Worm (Caenorhabditis elegans) whole organism, L4 larva: Measurements from ENCODE around the gene H06I04.3.

Experiments
- F26F4.8 ChIP-seq: fragments of 200-800 bp; sonication (Bioruptor generic); conservative IDR thresholded peaks from 2 replicates; pipeline ENCODE4 v1.3.6; 2022; ENCODE audit warnings: missing genetic modification characterization, missing compliant biosample characterization
- T20F7.1 ChIP-seq: fragments of 200-800 bp; sonication (Bioruptor generic); optimal IDR thresholded peaks from 2 replicates; lab custom pipeline; 2018; ENCODE audit warnings: mild to moderate bottlenecking, missing genetic modification characterization, missing compliant biosample characterization
- Y48G9A.11 ChIP-seq: fragments of 200-800 bp; sonication (Bioruptor generic); IDR thresholded peaks from 2 replicates; pipeline ENCODE4 v1.3.6; 2022; ENCODE audit warnings: missing genetic modification reagents, missing genetic modification characterization, missing compliant biosample characterization
- aha-1 ChIP-seq: fragments of 150-350 bp; peaks from one replicate; lab custom pipeline; 2014; ENCODE audit warnings: missing biosample characterization, missing genetic modification characterization
- arid-1 ChIP-seq: fragments of 200-800 bp; sonication (Bioruptor generic); conservative IDR thresholded peaks from 2 replicates; pipeline ENCODE4 v1.3.6; 2022; ENCODE audit warnings: missing genetic modification reagents, missing genetic modification characterization, missing compliant biosample characterization
- attf-4 ChIP-seq: sonication (generic microtip); optimal IDR thresholded peaks from 3 replicates; lab custom pipeline; 2017; ENCODE audit warnings: missing biosample characterization, missing genetic modification characterization
- daf-16 ChIP-seq, 3 experiments: sonication (generic microtip); optimal IDR thresholded peaks; 2 replicates each; lab custom pipeline; 2016 to 2017; ENCODE audit warnings: missing genetic modification characterization in 3 of 3, missing genetic modification reagents in 3 of 3, mild to moderate bottlenecking in 2 of 3, missing compliant biosample characterization in 2 of 3, missing biosample characterization in 1 of 3, moderate library complexity in 1 of 3
- dmd-6 ChIP-seq: fragments of 200-800 bp; sonication (Bioruptor generic); IDR thresholded peaks from 2 replicates; pipeline ENCODE4 v1.3.6; 2022; ENCODE audit warnings: missing genetic modification reagents, missing genetic modification characterization, missing compliant biosample characterization
- dpl-1 ChIP-seq: fragments of 150-350 bp; optimal IDR thresholded peaks from 2 replicates; lab custom pipeline; 2014; ENCODE audit warnings: missing biosample characterization, missing genetic modification reagents, missing genetic modification characterization
- duxl-1 ChIP-seq: sonication (generic microtip); optimal IDR thresholded peaks from 2 replicates; lab custom pipeline; 2016; ENCODE audit warnings: mild to moderate bottlenecking, missing genetic modification characterization, moderate library complexity, missing compliant biosample characterization; ENCODE audit not compliant: poor library complexity
- dve-1 ChIP-seq: sonication (generic microtip); optimal IDR thresholded peaks from 2 replicates; lab custom pipeline; 2017; ENCODE audit warnings: antibody characterized with exemption, mild to moderate bottlenecking, missing genetic modification characterization, missing compliant biosample characterization; ENCODE audit not compliant: insufficient read depth
- hif-1 ChIP-seq, 2 experiments: sonication (generic microtip); optimal IDR thresholded peaks; 2 replicates each; lab custom pipeline; 2016 to 2017; ENCODE audit warnings: missing compliant biosample characterization in 2 of 2, missing genetic modification characterization in 2 of 2, missing genetic modification reagents in 2 of 2, missing genotype in 2 of 2, mild to moderate bottlenecking in 1 of 2
- hlh-11 ChIP-seq: fragments of 200-800 bp; sonication (Bioruptor generic); optimal IDR thresholded peaks from 2 replicates; lab custom pipeline; 2018; ENCODE audit warnings: mild to moderate bottlenecking, missing genetic modification characterization, missing compliant biosample characterization
- hlh-30 ChIP-seq: sonication (generic microtip); optimal IDR thresholded peaks from 2 replicates; lab custom pipeline; 2017; ENCODE audit warnings: antibody characterized with exemption, mild to moderate bottlenecking, missing genetic modification characterization, missing compliant biosample characterization; ENCODE audit not compliant: insufficient read depth
- lin-1 ChIP-seq: fragments of 200-800 bp; sonication (Bioruptor generic); IDR thresholded peaks from 2 replicates; pipeline ENCODE4 v1.3.6; 2022; ENCODE audit warnings: missing genetic modification reagents, missing genetic modification characterization, missing compliant biosample characterization
- lin-13 ChIP-seq: fragments of 150-350 bp; optimal IDR thresholded peaks from 2 replicates; lab custom pipeline; 2014; ENCODE audit warnings: missing biosample characterization, missing genetic modification reagents, missing genetic modification characterization
- lin-38 ChIP-seq: fragments of 200-800 bp; sonication (Bioruptor generic); IDR thresholded peaks from 2 replicates; pipeline ENCODE4 v1.3.6; 2022; ENCODE audit warnings: missing genetic modification reagents, missing genetic modification characterization, missing compliant biosample characterization
- lir-3 ChIP-seq: sonication (generic microtip); optimal IDR thresholded peaks from 2 replicates; lab custom pipeline; 2016; ENCODE audit warnings: mild to moderate bottlenecking, missing genetic modification characterization, missing compliant biosample characterization
- lsy-2 ChIP-seq, 2 experiments: fragments of 150-350 bp in 1 of 2; sonication (generic microtip) in 1 of 2; optimal IDR thresholded peaks; 2 replicates each; lab custom pipeline; 2014 to 2017; ENCODE audit warnings: missing biosample characterization in 2 of 2, missing genetic modification characterization in 2 of 2
- mdl-1 ChIP-seq, 2 experiments: fragments of 150-350 bp in 1 of 2; sonication (generic microtip) in 1 of 2; optimal IDR thresholded peaks; 2 replicates each; lab custom pipeline; 2014 to 2017; ENCODE audit warnings: missing biosample characterization in 2 of 2, missing genetic modification characterization in 2 of 2
- mep-1 ChIP-seq: fragments of 150-350 bp; sonication (generic microtip); optimal IDR thresholded peaks from 3 replicates; lab custom pipeline; 2014; ENCODE audit warnings: missing biosample characterization, missing genetic modification characterization
- mxl-3 ChIP-seq: fragments of 200-800 bp; sonication (Bioruptor generic); optimal IDR thresholded peaks from 2 replicates; lab custom pipeline; 2018; ENCODE audit warnings: mild to moderate bottlenecking, missing genetic modification characterization, missing compliant biosample characterization
- nhr-10 ChIP-seq: fragments of 150-350 bp; optimal IDR thresholded peaks from 2 replicates; lab custom pipeline; 2014; ENCODE audit warnings: missing biosample characterization, missing genetic modification characterization
- nhr-11 ChIP-seq: fragments of 150-350 bp; optimal IDR thresholded peaks from 2 replicates; lab custom pipeline; 2014; ENCODE audit warnings: missing biosample characterization, missing genetic modification characterization
- nhr-237 ChIP-seq: sonication (generic microtip); optimal IDR thresholded peaks from 2 replicates; lab custom pipeline; 2017; ENCODE audit warnings: missing biosample characterization, missing genetic modification characterization
- nhr-25 ChIP-seq: sonication (generic microtip); optimal IDR thresholded peaks from 2 replicates; lab custom pipeline; 2017; ENCODE audit warnings: missing genetic modification characterization, mild to moderate bottlenecking, missing compliant biosample characterization, antibody characterized with exemption, moderate library complexity, borderline replicate concordance; ENCODE audit not compliant: insufficient read depth
- nhr-28 ChIP-seq: fragments of 150-350 bp; optimal IDR thresholded peaks from 2 replicates; lab custom pipeline; 2014; ENCODE audit warnings: missing biosample characterization, missing genetic modification characterization
- nhr-41 ChIP-seq: fragments of 200-800 bp; sonication (Bioruptor generic); IDR thresholded peaks from 2 replicates; pipeline ENCODE4 v1.3.6; 2022; ENCODE audit warnings: missing genetic modification reagents, missing genetic modification characterization, missing compliant biosample characterization
- nhr-77 ChIP-seq: fragments of 150-350 bp; optimal IDR thresholded peaks from 2 replicates; lab custom pipeline; 2014; ENCODE audit warnings: missing biosample characterization, missing genetic modification characterization
- pha-4 ChIP-seq, 2 experiments: fragments of 150-350 bp in 1 of 2; fragments of 200-800 bp in 1 of 2; sonication (Bioruptor generic) in 1 of 2; IDR thresholded peaks in 1 of 2; optimal IDR thresholded peaks in 1 of 2; 2 replicates each; pipeline versions ENCODE4 v1.3.6 to Lab custom; 2014 to 2022; ENCODE audit warnings: missing genetic modification characterization in 2 of 2, missing genetic modification reagents in 2 of 2, missing biosample characterization in 1 of 2, missing compliant biosample characterization in 1 of 2
- php-3 ChIP-seq: fragments of 200-800 bp; sonication (Bioruptor generic); IDR thresholded peaks from 2 replicates; pipeline ENCODE4 v1.3.6; 2022; ENCODE audit warnings: missing genetic modification reagents, missing genetic modification characterization, missing compliant biosample characterization
- set-16 ChIP-seq: fragments of 200-800 bp; sonication (Bioruptor generic); IDR thresholded peaks from 2 replicates; pipeline ENCODE4 v1.3.6; 2022; ENCODE audit warnings: missing genetic modification reagents, missing genetic modification characterization, missing compliant biosample characterization
- skn-1 ChIP-seq: fragments of 150-350 bp; optimal IDR thresholded peaks from 2 replicates; lab custom pipeline; 2014; ENCODE audit warnings: missing biosample characterization, missing genetic modification characterization
- spr-3 ChIP-seq: fragments of 200-800 bp; sonication (Bioruptor generic); optimal IDR thresholded peaks from 2 replicates; lab custom pipeline; 2018; ENCODE audit warnings: mild to moderate bottlenecking, missing genetic modification characterization, missing compliant biosample characterization
- unc-130 ChIP-seq: sonication (generic microtip); optimal IDR thresholded peaks from 2 replicates; lab custom pipeline; 2016; ENCODE audit warnings: missing genetic modification reagents, missing genetic modification characterization, missing compliant biosample characterization
- unc-62 ChIP-seq, 3 experiments: fragments of 150-350 bp in 1 of 3; sonication (generic microtip); optimal IDR thresholded peaks in 2 of 3; peaks in 1 of 3; 1 replicate in 1 of 3; 2 replicates in 2 of 3; lab custom pipeline; 2014 to 2017; ENCODE audit warnings: missing biosample characterization in 3 of 3, missing genetic modification characterization in 3 of 3, missing genetic modification reagents in 3 of 3, missing genotype in 1 of 3
- vab-7 ChIP-seq: fragments of 200-800 bp; sonication (Bioruptor generic); IDR thresholded peaks from 2 replicates; pipeline ENCODE4 v1.3.6; 2022; ENCODE audit warnings: missing genetic modification reagents, missing genetic modification characterization, missing compliant biosample characterization

Gene H06I04.3

DNA sequence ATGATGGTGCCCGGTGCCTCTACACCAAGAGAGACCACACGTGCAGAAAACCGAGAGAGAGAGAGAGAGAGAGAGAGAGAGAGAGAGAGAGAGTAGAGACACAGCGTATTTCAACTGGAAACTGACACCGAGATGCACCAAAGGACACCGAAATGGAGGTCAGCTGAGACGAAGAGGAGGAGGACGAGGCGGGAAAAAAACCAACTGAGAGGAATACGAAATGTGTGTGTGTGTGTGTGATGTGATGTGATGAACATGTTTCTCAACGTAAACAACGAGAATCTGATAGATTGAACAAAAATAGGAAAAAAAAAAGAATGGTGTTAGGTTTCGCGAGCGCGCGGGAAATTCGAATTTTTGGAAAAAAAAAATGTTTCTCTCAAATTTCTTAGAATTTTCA is 33.0 kb upstream of the H06I04.3 start:
- TF ChIP-seq pha-4 (GFP tag; IDR thresholded peaks at IDR 0.05; lab: Robert Waterston, UW), result no peak
- peak; percentile 31 for TF ChIP-seq pha-4 (tag; optimal IDR thresholded peaks at IDR 0.05; lab: Kevin White, UChicago)
- peak; percentile 58 for TF ChIP-seq set-16 (GFP tag; lab: Robert Waterston, UW)
- TF ChIP-seq skn-1 (tag; lab: Kevin White, UChicago), result no peak
- peak; percentile 49 for TF ChIP-seq dmd-6 (GFP tag; lab: Robert Waterston, UW)
- TF ChIP-seq daf-16 (GFP tag; optimal IDR thresholded peaks at IDR 0.05; lab: Kevin White, UChicago), result no peak
- peak; percentile 65 for TF ChIP-seq daf-16 (tag; optimal IDR thresholded peaks at IDR 0.05; lab: Kevin White, UChicago)
- TF ChIP-seq nhr-28 (tag; lab: Kevin White, UChicago), result peak; percentile 84
- TF ChIP-seq arid-1 (GFP tag; lab: Robert Waterston, UW), result no peak
- TF ChIP-seq Y48G9A.11 (GFP tag; lab: Robert Waterston, UW), result no peak
- TF ChIP-seq nhr-25, result peak; percentile 55
- peak; percentile 54 for TF ChIP-seq dpl-1
- TF ChIP-seq T20F7.1, result no peak
- TF ChIP-seq F26F4.8 (GFP tag; lab: Robert Waterston, UW), result no peak
- no peak for TF ChIP-seq attf-4 (tag; lab: Kevin White, UChicago)
- TF ChIP-seq mep-1 (tag; lab: Kevin White, UChicago), result peak; percentile 81
- TF ChIP-seq nhr-41, result no peak
- TF ChIP-seq hlh-11 (tag; lab: Kevin White, UChicago), result peak; percentile 78
- TF ChIP-seq dve-1 (tag; lab: Kevin White, UChicago), result peak; percentile 45
- TF ChIP-seq nhr-77 (tag; lab: Kevin White, UChicago), result peak; percentile 56
- peak in 1 of 2 experiments; percentile 36 for TF ChIP-seq hif-1 (tag; optimal IDR thresholded peaks at IDR 0.05; lab: Kevin White, UChicago)
- peak in 1 of 2 experiments; percentile 99 for TF ChIP-seq unc-62 (GFP tag; optimal IDR thresholded peaks at IDR 0.05 in 1 of 2; lab: Kevin White, UChicago)
- TF ChIP-seq unc-62 (tag; optimal IDR thresholded peaks at IDR 0.05; lab: Kevin White, UChicago), result no peak
- peak; percentile 95 for TF ChIP-seq hlh-30 (tag; lab: Kevin White, UChicago)
- no peak for TF ChIP-seq lir-3 (tag; lab: Kevin White, UChicago)
- TF ChIP-seq lsy-2 (tag; optimal IDR thresholded peaks at IDR 0.05; lab: Kevin White, UChicago), result peak in 1 of 2 experiments; percentile 67
- TF ChIP-seq mdl-1 (tag; optimal IDR thresholded peaks at IDR 0.05; lab: Kevin White, UChicago), result peak; percentile 33 to 91
- TF ChIP-seq spr-3 (GFP tag; lab: Kevin White, UChicago), result no peak
- no peak for TF ChIP-seq duxl-1 (tag; lab: Kevin White, UChicago)
- TF ChIP-seq lin-13 (GFP tag; lab: Kevin White, UChicago), result peak; percentile 42
- peak; percentile 52 for TF ChIP-seq mxl-3 (GFP tag; lab: Kevin White, UChicago)
- no peak for TF ChIP-seq vab-7 (GFP tag; lab: Robert Waterston, UW)
- no peak for TF ChIP-seq lin-1 (GFP tag; lab: Robert Waterston, UW)
- TF ChIP-seq aha-1 (tag; lab: Kevin White, UChicago), result peak; percentile 98
- peak; percentile 55 for TF ChIP-seq nhr-11 (tag; lab: Kevin White, UChicago)
- no peak for TF ChIP-seq nhr-10 (tag; lab: Kevin White, UChicago)

- no peak for TF ChIP-seq lsy-2 (tag; optimal IDR thresholded peaks at IDR 0.05; lab: Kevin White, UChicago)
- peak in 1 of 2 experiments; percentile 3 for TF ChIP-seq unc-62 (GFP tag; optimal IDR thresholded peaks at IDR 0.05 in 1 of 2; lab: Kevin White, UChicago)
- no peak for TF ChIP-seq unc-62 (tag; optimal IDR thresholded peaks at IDR 0.05; lab: Kevin White, UChicago)
- peak; percentile 73 for TF ChIP-seq lin-38 (GFP tag; lab: Robert Waterston, UW)
- no peak for TF ChIP-seq php-3
- TF ChIP-seq set-16 (GFP tag; lab: Robert Waterston, UW), result no peak
- TF ChIP-seq nhr-237 (tag; lab: Kevin White, UChicago), result no peak
- peak; percentile 4 for TF ChIP-seq nhr-28 (tag; lab: Kevin White, UChicago)
- TF ChIP-seq unc-130 (GFP tag; lab: Kevin White, UChicago), result peak; percentile 10
Observed at ce11 chrIII:3040735-3041439, 29.4 kb upstream of the H06I04.3 start, which contains the start of gene daf-2. Gene daf-2 (minus strand): TSS chrIII:3040846.
